Worm (Caenorhabditis elegans) whole organism, mixed stage, embryonic: ENCODE data around the gene F26F12.8.

Source experiments
- ces-1 ChIP-seq: fragments of 150-350 bp; optimal IDR thresholded peaks from 2 replicates; lab custom pipeline; 2014; ENCODE audit warnings: missing biosample characterization, missing genetic modification reagents, missing genetic modification characterization
- ham-2 ChIP-seq: fragments of 200-800 bp; sonication (Bioruptor generic); optimal IDR thresholded peaks from 2 replicates; lab custom pipeline; 2018; ENCODE audit warnings: mild to moderate bottlenecking, missing genetic modification characterization, missing compliant biosample characterization
- lsy-2 ChIP-seq: fragments of 150-350 bp; optimal IDR thresholded peaks from 2 replicates; lab custom pipeline; 2014; ENCODE audit warnings: missing biosample characterization, missing genetic modification characterization
- nhr-12 ChIP-seq: fragments of 150-350 bp; optimal IDR thresholded peaks from 2 replicates; lab custom pipeline; 2014; ENCODE audit warnings: missing biosample characterization, missing genetic modification characterization
- nhr-237 ChIP-seq: fragments of 150-350 bp; optimal IDR thresholded peaks from 2 replicates; lab custom pipeline; 2014; ENCODE audit warnings: missing biosample characterization, missing genetic modification characterization
- nhr-76 ChIP-seq: sonication (generic microtip); optimal IDR thresholded peaks from 2 replicates; lab custom pipeline; 2017; ENCODE audit warnings: missing biosample characterization, missing genetic modification characterization
- pha-4 ChIP-seq: fragments of 150-350 bp; optimal IDR thresholded peaks from 2 replicates; lab custom pipeline; 2018; ENCODE audit warnings: missing biosample characterization, missing genetic modification reagents, missing genetic modification characterization
- sem-2 ChIP-seq: fragments of 200-800 bp; sonication (Bioruptor generic); optimal IDR thresholded peaks from 2 replicates; lab custom pipeline; 2018; ENCODE audit warnings: mild to moderate bottlenecking, missing genetic modification characterization, missing compliant biosample characterization
- snpc-4 ChIP-seq: fragments of 150-350 bp; optimal IDR thresholded peaks from 2 replicates; lab custom pipeline; 2014; ENCODE audit warnings: missing biosample characterization, missing genetic modification characterization
- unc-39 ChIP-seq: fragments of 150-350 bp; optimal IDR thresholded peaks from 2 replicates; lab custom pipeline; 2014; ENCODE audit warnings: missing biosample characterization, missing genetic modification characterization
- ztf-11 ChIP-seq: fragments of 150-350 bp; optimal IDR thresholded peaks from 2 replicates; lab custom pipeline; 2014; ENCODE audit warnings: missing biosample characterization, missing genetic modification characterization

DNA sequence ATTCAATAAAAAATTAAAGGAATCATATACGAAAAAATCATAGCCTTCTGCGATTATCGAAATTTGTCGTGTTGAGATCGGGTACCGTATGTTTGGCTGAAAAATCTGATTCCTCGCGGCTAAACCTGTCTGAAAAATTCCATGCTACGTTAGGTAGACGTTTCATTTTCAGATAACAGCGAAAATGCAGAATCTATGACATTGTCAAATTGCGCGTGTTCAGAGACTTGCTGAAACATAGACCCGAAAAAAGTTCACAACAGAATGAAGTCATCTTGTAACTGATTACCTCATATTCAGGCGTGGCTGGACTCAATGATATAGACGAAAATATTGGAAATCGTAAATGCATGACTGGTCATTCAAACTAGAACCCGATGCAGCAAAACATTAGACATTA lies 28.8 kb downstream of the F26F12.8 start, which contains the start of gene srh-76:
- TF ChIP-seq ces-1 (GFP tag; lab: Kevin White, UChicago) = no peak
- no peak for TF ChIP-seq snpc-4 (tag; lab: Kevin White, UChicago)
- no peak for TF ChIP-seq nhr-76 (tag; lab: Kevin White, UChicago)
- no peak for TF ChIP-seq pha-4 (tag; lab: Kevin White, UChicago)
- TF ChIP-seq unc-39 = no peak
- TF ChIP-seq sem-2 (GFP tag; lab: Kevin White, UChicago) = no peak
- TF ChIP-seq ztf-11 = no peak
- no peak for TF ChIP-seq nhr-237 (tag; lab: Kevin White, UChicago)
- no peak for TF ChIP-seq ham-2
- TF ChIP-seq nhr-12 (tag; lab: Kevin White, UChicago) = no peak
- no peak for TF ChIP-seq lsy-2
